Worm (Caenorhabditis elegans) whole organism, L4 larva: ENCODE results near the gene C50H11.8.

Source experiments
- aly-2 ChIP-seq: sonication (generic microtip); optimal IDR thresholded peaks from 2 replicates; lab custom pipeline; 2018; ENCODE audit warnings: missing biosample characterization, missing genetic modification characterization
- ces-1 ChIP-seq: fragments of 150-350 bp; sonication (generic microtip); optimal IDR thresholded peaks from 4 replicates; lab custom pipeline; 2014; ENCODE audit warnings: missing biosample characterization, missing genetic modification reagents, missing genetic modification characterization
- daf-12 ChIP-seq: fragments of 150-350 bp; optimal IDR thresholded peaks from 2 replicates; lab custom pipeline; 2014; ENCODE audit warnings: missing biosample characterization, missing genetic modification reagents, missing genetic modification characterization
- jun-1 ChIP-seq: fragments of 150-350 bp; optimal IDR thresholded peaks from 2 replicates; lab custom pipeline; 2014; ENCODE audit warnings: missing biosample characterization, missing genetic modification reagents, missing genetic modification characterization
- unc-62 ChIP-seq, 3 experiments: fragments of 150-350 bp in 1 of 3; sonication (generic microtip); optimal IDR thresholded peaks in 2 of 3; peaks in 1 of 3; 1 replicate in 1 of 3; 2 replicates in 2 of 3; lab custom pipeline; 2014 to 2017; ENCODE audit warnings: missing biosample characterization in 3 of 3, missing genetic modification characterization in 3 of 3, missing genetic modification reagents in 3 of 3, missing genotype in 1 of 3

ce11 chrV:3065928-3066327, 11.6 kb downstream of the C50H11.8 start, which contains the start of gene srh-185:
- TF ChIP-seq ces-1 (GFP tag; lab: Kevin White, UChicago) (no peak), jun-1 (tag; lab: Kevin White, UChicago) (no peak), unc-62 (GFP tag; optimal IDR thresholded peaks at IDR 0.05 in 1 of 2; lab: Kevin White, UChicago) (peak in 1 of 2 experiments; percentile 11), unc-62 (tag; optimal IDR thresholded peaks at IDR 0.05; lab: Kevin White, UChicago) (no peak), aly-2 (tag; lab: Kevin White, UChicago) (no peak), daf-12 (no peak)
